Worm (Caenorhabditis elegans) whole organism, mixed stage, embryonic: ENCODE measurements around the gene R02F11.11.
"Not testable (repeated sequence)": the region's sequence is repeated elsewhere in the genome, so short reads cannot be mapped to it uniquely, and the experiment has no call there.

ENCODE experiments used
- M03D4.4 ChIP-seq: sonication (generic microtip); optimal IDR thresholded peaks from 2 replicates; lab custom pipeline; 2017; ENCODE audit warnings: mild to moderate bottlenecking, missing genetic modification characterization, missing compliant biosample characterization
- bed-3 ChIP-seq: fragments of 200-800 bp; sonication (Bioruptor generic); optimal IDR thresholded peaks from 3 replicates; lab custom pipeline; 2018; ENCODE audit warnings: mild to moderate bottlenecking, missing genetic modification characterization, moderate library complexity, missing compliant biosample characterization
- blmp-1 ChIP-seq: fragments of 150-350 bp; optimal IDR thresholded peaks from 2 replicates; lab custom pipeline; 2014; ENCODE audit warnings: missing biosample characterization, missing genetic modification characterization
- ceh-43 ChIP-seq: fragments of 200-800 bp; sonication (Bioruptor generic); optimal IDR thresholded peaks from 2 replicates; lab custom pipeline; 2018; ENCODE audit warnings: mild to moderate bottlenecking, missing genetic modification characterization, moderate library complexity, missing compliant biosample characterization
- ceh-83 ChIP-seq: fragments of 200-800 bp; sonication (Bioruptor generic); optimal IDR thresholded peaks from 2 replicates; lab custom pipeline; 2018; ENCODE audit warnings: mild to moderate bottlenecking, missing genetic modification characterization, missing compliant biosample characterization
- cnd-1 ChIP-seq: fragments of 200-800 bp; sonication (Bioruptor generic); optimal IDR thresholded peaks from 2 replicates; lab custom pipeline; 2018; ENCODE audit warnings: mild to moderate bottlenecking, missing genetic modification characterization, missing compliant biosample characterization
- drap-1 ChIP-seq: fragments of 200-800 bp; sonication (Bioruptor generic); optimal IDR thresholded peaks from 3 replicates; lab custom pipeline; 2018; ENCODE audit warnings: mild to moderate bottlenecking, missing genetic modification characterization, missing compliant biosample characterization
- elt-1 ChIP-seq: sonication (generic microtip); optimal IDR thresholded peaks from 2 replicates; lab custom pipeline; 2017; ENCODE audit warnings: missing genetic modification characterization, mild to moderate bottlenecking, missing compliant biosample characterization, antibody characterized with exemption, moderate library complexity, borderline replicate concordance; ENCODE audit not compliant: insufficient read depth
- elt-3 ChIP-seq: fragments of 150-350 bp; optimal IDR thresholded peaks from 2 replicates; lab custom pipeline; 2014; ENCODE audit warnings: missing biosample characterization, missing genetic modification characterization
- flh-1 ChIP-seq: fragments of 200-800 bp; sonication (Bioruptor generic); optimal IDR thresholded peaks from 2 replicates; lab custom pipeline; 2018; ENCODE audit warnings: mild to moderate bottlenecking, missing genetic modification characterization, moderate library complexity, missing compliant biosample characterization
- lin-13 ChIP-seq: fragments of 150-350 bp; optimal IDR thresholded peaks from 2 replicates; lab custom pipeline; 2014; ENCODE audit warnings: missing biosample characterization, missing genetic modification characterization
- lin-32 ChIP-seq: fragments of 200-800 bp; sonication (Bioruptor generic); optimal IDR thresholded peaks from 2 replicates; lab custom pipeline; 2018; ENCODE audit warnings: mild to moderate bottlenecking, missing genetic modification characterization, missing compliant biosample characterization
- mab-5 ChIP-seq: fragments of 150-350 bp; optimal IDR thresholded peaks from 2 replicates; lab custom pipeline; 2014; ENCODE audit warnings: missing biosample characterization, missing genetic modification characterization
- mls-2 ChIP-seq: sonication (generic microtip); optimal IDR thresholded peaks from 2 replicates; lab custom pipeline; 2016; ENCODE audit warnings: mild to moderate bottlenecking, missing genetic modification characterization, moderate library complexity, missing compliant biosample characterization
- nhr-12 ChIP-seq: fragments of 150-350 bp; optimal IDR thresholded peaks from 2 replicates; lab custom pipeline; 2014; ENCODE audit warnings: missing biosample characterization, missing genetic modification characterization
- nhr-2 ChIP-seq: fragments of 150-350 bp; optimal IDR thresholded peaks from 2 replicates; lab custom pipeline; 2014; ENCODE audit warnings: missing biosample characterization, missing genetic modification characterization
- nhr-237 ChIP-seq: fragments of 150-350 bp; optimal IDR thresholded peaks from 2 replicates; lab custom pipeline; 2014; ENCODE audit warnings: missing biosample characterization, missing genetic modification characterization
- nhr-28 ChIP-seq: fragments of 150-350 bp; optimal IDR thresholded peaks from 2 replicates; lab custom pipeline; 2014; ENCODE audit warnings: missing biosample characterization, missing genetic modification characterization
- nhr-76 ChIP-seq: sonication (generic microtip); optimal IDR thresholded peaks from 2 replicates; lab custom pipeline; 2017; ENCODE audit warnings: missing biosample characterization, missing genetic modification characterization
- pha-4 ChIP-seq: fragments of 150-350 bp; optimal IDR thresholded peaks from 2 replicates; lab custom pipeline; 2018; ENCODE audit warnings: missing biosample characterization, missing genetic modification reagents, missing genetic modification characterization
- sem-2 ChIP-seq: fragments of 200-800 bp; sonication (Bioruptor generic); optimal IDR thresholded peaks from 2 replicates; lab custom pipeline; 2018; ENCODE audit warnings: mild to moderate bottlenecking, missing genetic modification characterization, missing compliant biosample characterization
- snpc-4 ChIP-seq: fragments of 150-350 bp; optimal IDR thresholded peaks from 2 replicates; lab custom pipeline; 2014; ENCODE audit warnings: missing biosample characterization, missing genetic modification characterization
- sptf-1 ChIP-seq: sonication (generic microtip); optimal IDR thresholded peaks from 2 replicates; lab custom pipeline; 2017; ENCODE audit warnings: mild to moderate bottlenecking, missing genetic modification characterization, moderate library complexity, missing compliant biosample characterization
- tbx-8 ChIP-seq: fragments of 200-800 bp; sonication (Bioruptor generic); optimal IDR thresholded peaks from 2 replicates; lab custom pipeline; 2018; ENCODE audit warnings: mild to moderate bottlenecking, missing genetic modification characterization, moderate library complexity, missing compliant biosample characterization
- unc-120 ChIP-seq: sonication (generic microtip); optimal IDR thresholded peaks from 2 replicates; lab custom pipeline; 2017; ENCODE audit warnings: missing genetic modification characterization, missing compliant biosample characterization; ENCODE audit not compliant: poor library complexity, severe bottlenecking
- unc-39 ChIP-seq: fragments of 150-350 bp; optimal IDR thresholded peaks from 2 replicates; lab custom pipeline; 2014; ENCODE audit warnings: missing biosample characterization, missing genetic modification characterization
- unc-62 ChIP-seq: fragments of 150-350 bp; optimal IDR thresholded peaks from 2 replicates; lab custom pipeline; 2014; ENCODE audit warnings: missing biosample characterization, missing genetic modification reagents, missing genetic modification characterization
- zip-8 ChIP-seq: fragments of 150-350 bp; optimal IDR thresholded peaks from 2 replicates; lab custom pipeline; 2014; ENCODE audit warnings: missing biosample characterization, missing genetic modification characterization
- ztf-11 ChIP-seq: fragments of 150-350 bp; optimal IDR thresholded peaks from 2 replicates; lab custom pipeline; 2014; ENCODE audit warnings: missing biosample characterization, missing genetic modification characterization

Gene R02F11.11

DNA sequence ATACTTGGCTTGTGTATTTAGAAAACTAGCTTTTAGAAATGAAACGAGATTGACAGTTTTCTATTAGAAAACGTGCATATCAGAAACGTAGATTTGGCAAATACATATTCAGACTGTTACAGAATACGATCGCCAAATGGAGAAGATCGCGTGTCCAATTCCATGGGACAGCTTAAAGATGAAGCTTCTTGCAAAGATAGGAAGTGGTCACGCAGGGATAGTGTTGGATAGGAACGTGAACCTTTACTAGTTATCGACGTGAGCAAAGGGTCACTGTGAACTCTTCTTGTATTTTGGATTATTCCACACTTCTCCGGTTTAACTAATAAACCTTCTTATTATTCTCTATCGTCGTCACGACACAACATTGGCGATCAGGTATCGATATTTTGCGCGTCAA, 31.0 kb upstream of the R02F11.11 start, which contains the start of gene bgnt-1.4:
TSS of gene bgnt-1.4 (plus strand) at position 301 of the 400 bp plus-strand sequence.
- not testable (repeated sequence) for TF ChIP-seq lin-13, nhr-12, unc-120 (tag; lab: Kevin White, UChicago)

- TF ChIP-seq mls-2 (tag; lab: Kevin White, UChicago) (no peak), M03D4.4 (no peak), ceh-83 (GFP tag; lab: Kevin White, UChicago) (no peak), sem-2 (no peak), flh-1 (no peak), sptf-1 (no peak), lin-13 (tag; lab: Kevin White, UChicago) (no peak), nhr-76 (tag; lab: Kevin White, UChicago) (no peak), blmp-1 (tag; lab: Kevin White, UChicago) (no peak), unc-39 (no peak), unc-62 (GFP tag; lab: Kevin White, UChicago) (no peak), cnd-1 (no peak), tbx-8 (GFP tag; lab: Kevin White, UChicago) (no peak), lin-32 (GFP tag; lab: Kevin White, UChicago) (no peak)
Observed at ce11 chrV:4766501-4766900, 25.2 kb upstream of the R02F11.11 start, which contains the start of gene C18G1.8. C18G1.8 (minus strand) TSS chrV:4766601.

DNA sequence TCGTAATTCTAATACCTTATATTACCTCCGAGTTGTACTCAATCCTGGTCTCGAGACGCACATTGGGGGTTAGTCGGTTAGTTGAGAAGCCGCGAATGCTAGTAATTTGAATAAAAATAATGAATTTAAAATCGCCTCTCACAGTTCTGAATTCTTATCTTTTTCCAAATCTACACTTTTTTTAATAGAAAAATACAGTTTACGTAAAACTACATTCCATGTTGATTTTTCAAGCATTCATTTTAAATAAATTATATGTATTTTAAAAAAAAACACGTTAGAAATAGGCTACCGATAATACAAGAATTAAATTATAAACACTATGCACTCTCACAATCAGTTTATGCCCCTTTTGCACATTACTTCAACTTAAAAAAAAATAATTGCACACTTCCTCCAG, 22.0 kb upstream of the R02F11.11 start, which contains the start of gene C18G1.9:
TSS of gene C18G1.9 (minus strand) at position 101 of the 400 bp plus-strand sequence.
- TF ChIP-seq blmp-1 (tag; lab: Kevin White, UChicago) (no peak), nhr-237 (tag; lab: Kevin White, UChicago) (no peak), mab-5 (no peak), flh-1 (no peak), ceh-43 (GFP tag; lab: Kevin White, UChicago) (no peak), unc-39 (no peak), elt-1 (tag; lab: Kevin White, UChicago) (no peak), lin-13 (tag; lab: Kevin White, UChicago) (no peak), pha-4 (tag; lab: Kevin White, UChicago) (no peak), snpc-4 (tag; lab: Kevin White, UChicago) (no peak), tbx-8 (GFP tag; lab: Kevin White, UChicago) (no peak), nhr-2 (tag; lab: Kevin White, UChicago) (no peak), unc-62 (GFP tag; lab: Kevin White, UChicago) (no peak), sptf-1 (no peak), cnd-1 (no peak), zip-8 (tag; lab: Kevin White, UChicago) (no peak), nhr-28 (tag; lab: Kevin White, UChicago) (no peak), lin-32 (GFP tag; lab: Kevin White, UChicago) (no peak), M03D4.4 (no peak), nhr-12 (tag; lab: Kevin White, UChicago) (no peak)
- TF ChIP-seq, all 35 proteins: peak for 0

ce11 chrV:4770408-4770947, 21.2 kb upstream of the R02F11.11 start, which contains the start of gene elt-7:
elt-7 (plus strand) TSS chrV:4770670.
- TF ChIP-seq nhr-28 (tag; lab: Kevin White, UChicago) (no peak), bed-3 (GFP tag; lab: Kevin White, UChicago) (no peak), elt-3 (no peak), mab-5 (no peak), nhr-12 (tag; lab: Kevin White, UChicago) (no peak), zip-8 (tag; lab: Kevin White, UChicago) (no peak), nhr-2 (tag; lab: Kevin White, UChicago) (no peak), ceh-83 (GFP tag; lab: Kevin White, UChicago) (no peak), sem-2 (no peak), pha-4 (tag; lab: Kevin White, UChicago) (no peak), unc-120 (tag; lab: Kevin White, UChicago) (no peak), drap-1 (GFP tag; lab: Kevin White, UChicago) (no peak), lin-13 (tag; lab: Kevin White, UChicago) (no peak), ztf-11 (tag; lab: Kevin White, UChicago) (no peak)
- TF ChIP-seq, all 35 proteins: peak for 0

- TF ChIP-seq unc-120 (tag; lab: Kevin White, UChicago) (peak; percentile 29), zip-8 (tag; lab: Kevin White, UChicago) (no peak)
Observed at ce11 chrV:4775140-4775539, 16.5 kb upstream of the R02F11.11 start.
